Worm (Caenorhabditis elegans) whole organism, midembryonic: ENCODE data around the gene C25F9.11.

Experiments
- med-1 ChIP-seq: sonication (generic microtip); optimal IDR thresholded peaks from 2 replicates; lab custom pipeline; 2017; ENCODE audit warnings: missing genetic modification characterization, mild to moderate bottlenecking, missing compliant biosample characterization, antibody characterized with exemption, missing genetic modification reagents; ENCODE audit not compliant: insufficient read depth
- ref-1 ChIP-seq: fragments of 200-800 bp; sonication (Bioruptor generic); conservative IDR thresholded peaks from 2 replicates; pipeline ENCODE4 v1.3.6; 2022; ENCODE audit warnings: missing genetic modification reagents, missing genetic modification characterization, missing compliant biosample characterization

DNA sequence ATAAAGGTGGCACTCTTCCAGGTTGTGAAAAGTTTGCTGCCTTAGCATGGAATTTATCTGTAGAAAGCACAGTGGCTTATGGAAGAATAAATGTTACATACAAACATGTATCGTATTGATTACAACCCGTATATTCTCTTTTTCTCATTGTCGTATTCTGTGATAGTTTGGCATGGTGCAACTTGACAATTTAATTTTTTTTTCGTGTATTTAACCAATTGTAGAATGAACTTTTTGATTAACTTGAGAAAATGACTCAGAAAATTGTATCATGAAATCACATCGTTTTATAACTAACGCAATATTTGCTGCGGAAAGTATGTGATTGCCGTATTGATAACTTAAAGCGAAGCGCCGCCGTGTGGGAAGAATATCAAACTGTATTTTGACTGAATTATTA lies 24.2 kb upstream of the C25F9.11 start, which contains the start of gene Y43F8B.24:
- TF ChIP-seq med-1 (GFP tag; lab: Kevin White, UChicago) = no peak
- no peak for TF ChIP-seq ref-1
